Worm (Caenorhabditis elegans) whole organism, L4/young adult: ENCODE data around the gene F35H10.3.

Experiments used
- W03F9.2 ChIP-seq: fragments of 150-350 bp; optimal IDR thresholded peaks from 2 replicates; lab custom pipeline; 2014; ENCODE audit warnings: missing biosample characterization, missing genetic modification characterization
- dao-5 ChIP-seq: sonication (generic microtip); optimal IDR thresholded peaks from 2 replicates; lab custom pipeline; 2016; ENCODE audit warnings: missing genotype, missing genetic modification characterization, moderate library complexity, missing compliant biosample characterization
- him-1 ChIP-seq: sonication (generic microtip); optimal IDR thresholded peaks from 2 replicates; lab custom pipeline; 2016; ENCODE audit warnings: missing genotype, missing genetic modification reagents, missing genetic modification characterization, missing compliant biosample characterization

DNA sequence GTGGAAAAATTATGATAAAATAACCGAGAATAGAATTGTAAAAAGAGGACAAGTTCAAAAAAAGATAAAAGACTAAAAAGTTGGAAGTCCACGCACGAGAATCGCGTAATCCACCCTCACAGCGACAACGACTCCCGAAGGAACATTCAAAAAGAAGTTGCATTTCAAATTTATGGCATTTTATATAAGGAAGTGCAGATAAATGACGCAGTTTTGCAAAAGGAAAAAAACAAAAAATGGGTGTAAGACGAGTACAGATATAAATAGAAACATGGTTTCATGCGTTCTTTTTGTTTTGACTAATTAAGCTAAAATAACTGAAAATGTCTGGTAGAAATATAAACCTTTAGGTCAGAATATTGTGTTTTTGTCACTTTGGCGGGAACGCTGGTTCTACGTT, 42.6 kb upstream of the F35H10.3 start:
- TF ChIP-seq W03F9.2 (tag; lab: Kevin White, UChicago) (no peak), him-1 (tag; lab: Kevin White, UChicago) (no peak), dao-5 (no peak)
